Fruit fly (Drosophila melanogaster): ENCODE data around the gene CG4911.

CG4911 gene

DNA sequence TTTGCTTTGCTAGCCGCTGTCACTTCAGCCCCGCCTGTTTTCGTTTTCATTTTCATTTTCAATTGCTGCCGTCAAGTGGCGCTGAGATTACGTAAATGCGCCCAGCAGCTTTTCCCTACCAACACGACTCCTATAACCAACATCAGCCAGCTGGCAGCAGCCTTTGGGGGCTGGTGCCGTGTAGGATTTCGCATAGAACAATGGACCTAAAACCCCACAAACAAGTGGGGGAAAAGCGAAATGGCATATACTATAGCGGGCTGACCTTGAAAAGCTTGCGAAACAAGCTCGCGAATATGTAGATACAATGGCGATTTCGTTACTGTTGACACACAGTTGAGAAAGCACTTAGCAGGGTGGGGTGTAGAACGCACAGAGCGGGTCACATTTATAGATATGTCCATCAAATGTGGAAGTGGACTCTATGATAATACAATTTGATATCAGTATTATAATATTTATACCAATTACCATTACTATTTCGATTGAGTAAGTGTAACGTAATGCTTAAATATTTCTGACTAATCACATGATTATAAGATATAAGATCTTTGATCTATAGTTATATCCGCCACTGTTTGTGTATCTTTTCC is 12.8 kb downstream of the CG4911 start:
- TF ChIP-seq brk (GFP tag; optimal IDR thresholded peaks at IDR 0.05): no peak
- TF ChIP-seq Hr83 (GFP tag; optimal IDR thresholded peaks at IDR 0.05; ENCODE audit: poor library complexity, severe bottlenecking): no peak
- TF ChIP-seq tai (GFP tag; optimal IDR thresholded peaks at IDR 0.05): no peak
- no peak for TF ChIP-seq Jra (GFP tag; optimal IDR thresholded peaks at IDR 0.05)
- TF ChIP-seq usp (GFP tag; optimal IDR thresholded peaks at IDR 0.05): no peak
- no peak for TF ChIP-seq h (GFP tag; optimal IDR thresholded peaks at IDR 0.05)
- no peak for TF ChIP-seq dmrt93B (GFP tag; optimal IDR thresholded peaks at IDR 0.05)
- TF ChIP-seq OdsH (GFP tag; optimal IDR thresholded peaks at IDR 0.05): no peak
- TF ChIP-seq br (GFP tag; optimal IDR thresholded peaks at IDR 0.05): no peak

DNA sequence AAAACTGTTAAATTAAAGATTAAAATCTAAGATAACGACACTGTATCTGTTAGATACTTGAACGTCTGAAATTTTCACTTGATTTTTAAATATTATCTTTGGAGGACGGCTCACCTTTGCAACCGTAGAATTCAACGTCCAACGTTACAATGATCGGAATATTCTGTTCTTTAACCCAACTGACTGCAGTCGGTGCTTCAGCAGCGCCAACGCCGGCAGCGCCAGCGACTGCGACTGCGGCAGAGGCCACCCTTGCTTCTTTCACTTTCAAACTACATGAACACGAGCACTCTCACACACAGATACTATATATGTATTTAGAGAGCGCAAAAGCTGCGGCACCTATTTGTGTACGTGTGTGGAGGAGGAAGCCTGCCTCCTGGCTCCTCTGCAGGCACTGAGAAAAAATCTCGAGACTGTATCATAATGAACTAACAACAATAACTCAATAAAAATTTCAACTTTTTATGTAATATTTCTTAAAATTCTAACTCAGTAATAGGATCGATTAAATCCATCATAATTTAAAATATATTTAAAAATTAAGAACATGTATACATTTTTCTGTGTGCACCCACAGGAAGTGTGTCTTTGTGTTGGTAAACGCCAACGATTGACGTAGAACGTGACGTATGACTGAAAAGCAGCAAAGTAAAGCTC is 15.0 kb downstream of the CG4911 start:
- no peak for TF ChIP-seq Hr78 (GFP tag; optimal IDR thresholded peaks at IDR 0.05)
- TF ChIP-seq jim (GFP tag; optimal IDR thresholded peaks at IDR 0.05): no peak
- peak; percentile 38 to 59 for TF ChIP-seq dl (GFP tag; optimal IDR thresholded peaks at IDR 0.05; ENCODE audit: insufficient read depth in 1 of 2, partially characterized antibody in 2 of 2)
- peak; percentile 76 for TF ChIP-seq GATAd (GFP tag; optimal IDR thresholded peaks at IDR 0.05)
- TF ChIP-seq Hr83 (GFP tag; optimal IDR thresholded peaks at IDR 0.05; ENCODE audit: poor library complexity, severe bottlenecking): peak; percentile 39
- TF ChIP-seq Abd-B (GFP tag; optimal IDR thresholded peaks at IDR 0.05): no peak
- TF ChIP-seq dsf (GFP tag; optimal IDR thresholded peaks at IDR 0.05; ENCODE audit: borderline replicate concordance): peak; percentile 88
- TF ChIP-seq fru (GFP tag; optimal IDR thresholded peaks at IDR 0.05): peak; percentile 98
- peak in 1 of 2 experiments; percentile 99 for TF ChIP-seq foxo (GFP tag; optimal IDR thresholded peaks at IDR 0.05)
- TF ChIP-seq h (GFP tag; optimal IDR thresholded peaks at IDR 0.05): peak; percentile 98
- TF ChIP-seq Sp1 (GFP tag; optimal IDR thresholded peaks at IDR 0.05): peak; percentile 99
- TF ChIP-seq Dif (GFP tag; optimal IDR thresholded peaks at IDR 0.05; ENCODE audit: partially characterized antibody): peak; percentile 39
- peak; percentile 93 for TF ChIP-seq Jra (GFP tag; optimal IDR thresholded peaks at IDR 0.05)
- peak; percentile 90 for TF ChIP-seq Rel (GFP tag; optimal IDR thresholded peaks at IDR 0.05)
- peak; percentile 87 for TF ChIP-seq Rel (tag; optimal IDR thresholded peaks at IDR 0.05)
- no peak for TF ChIP-seq Dfd (GFP tag; optimal IDR thresholded peaks at IDR 0.05)
- TF ChIP-seq CG9705 (GFP tag; optimal IDR thresholded peaks at IDR 0.05): peak; percentile 90
- TF ChIP-seq Mio (GFP tag; optimal IDR thresholded peaks at IDR 0.05): peak; percentile 52
- peak; percentile 34 for TF ChIP-seq Vsx2 (GFP tag; optimal IDR thresholded peaks at IDR 0.05; ENCODE audit: partially characterized antibody)
- no peak for TF ChIP-seq Myc (optimal IDR thresholded peaks at IDR 0.05)
- peak; percentile 80 for TF ChIP-seq CrebA (GFP tag; optimal IDR thresholded peaks at IDR 0.05; ENCODE audit: borderline replicate concordance)
- TF ChIP-seq ey (GFP tag; optimal IDR thresholded peaks at IDR 0.05): peak; percentile 95
- TF ChIP-seq psq (GFP tag; optimal IDR thresholded peaks at IDR 0.05): peak; percentile 96
- TF ChIP-seq woc (GFP tag; optimal IDR thresholded peaks at IDR 0.05): peak; percentile 88
- peak; percentile 93 for TF ChIP-seq dmrt93B (GFP tag; optimal IDR thresholded peaks at IDR 0.05)
- TF ChIP-seq lola (GFP tag; optimal IDR thresholded peaks at IDR 0.05): no peak
- TF ChIP-seq Hnf4 (GFP tag; optimal IDR thresholded peaks at IDR 0.05): peak; percentile 95
- TF ChIP-seq usp (GFP tag; optimal IDR thresholded peaks at IDR 0.05): no peak
- no peak for TF ChIP-seq tai (GFP tag; optimal IDR thresholded peaks at IDR 0.05)
- TF ChIP-seq sage (GFP tag; optimal IDR thresholded peaks at IDR 0.05): peak; percentile 96
- TF ChIP-seq OdsH (GFP tag; optimal IDR thresholded peaks at IDR 0.05): peak; percentile 98
- peak; percentile 94 for TF ChIP-seq br (GFP tag; optimal IDR thresholded peaks at IDR 0.05)
- peak; percentile 98 for TF ChIP-seq rgr (GFP tag; optimal IDR thresholded peaks at IDR 0.05)
- peak; percentile 75 for TF ChIP-seq CG32264 (GFP tag; optimal IDR thresholded peaks at IDR 0.05)
- TF ChIP-seq N (GFP tag; optimal IDR thresholded peaks at IDR 0.05): no peak
- TF ChIP-seq sv (GFP tag; optimal IDR thresholded peaks at IDR 0.05): peak; percentile 73
- TF ChIP-seq pan (optimal IDR thresholded peaks at IDR 0.05): no peak
- TF ChIP-seq brk (GFP tag; optimal IDR thresholded peaks at IDR 0.05): peak; percentile 97
- peak; percentile 99 for TF ChIP-seq HLH106 (tag; optimal IDR thresholded peaks at IDR 0.05)

All from whole organism, wandering third instar larva.